Fruit fly (Drosophila melanogaster) whole organism, embryonic: Measurements from ENCODE around the gene Ppm1.

ENCODE experiments used
- Aef1 ChIP-seq: fragments of 200-800 bp; sonication (Bioruptor generic); IDR thresholded peaks from 3 replicates; pipeline ENCODE4 v1.3.6; 2022; ENCODE audit warnings: missing biosample characterization, missing genetic modification characterization
- Atf3 ChIP-seq: fragments of 200-800 bp; sonication (Bioruptor generic); optimal IDR thresholded peaks from 3 replicates; lab custom pipeline; 2016; ENCODE audit warnings: missing biosample characterization, missing genetic modification characterization
- CG10565 ChIP-seq: fragments of 200-800 bp; sonication (Bioruptor generic); optimal IDR thresholded peaks from 3 replicates; lab custom pipeline; 2016; ENCODE audit warnings: missing biosample characterization, mild to moderate bottlenecking, missing genetic modification characterization
- CG11398 ChIP-seq: fragments of 200-800 bp; sonication (Bioruptor generic); optimal IDR thresholded peaks from 2 replicates; lab custom pipeline; 2016; ENCODE audit warnings: missing biosample characterization, missing genetic modification characterization
- CG12071 ChIP-seq: fragments of 200-800 bp; sonication (Bioruptor generic); optimal IDR thresholded peaks from 3 replicates; lab custom pipeline; 2018; ENCODE audit warnings: missing biosample characterization, mild to moderate bottlenecking, missing genetic modification characterization
- CG12942 ChIP-seq: fragments of 200-800 bp; sonication (Bioruptor generic); optimal IDR thresholded peaks from 3 replicates; lab custom pipeline; 2016; ENCODE audit warnings: missing biosample characterization, missing genetic modification characterization
- CG14710 ChIP-seq: fragments of 200-800 bp; sonication (Bioruptor generic); optimal IDR thresholded peaks from 3 replicates; lab custom pipeline; 2019; ENCODE audit warnings: missing biosample characterization, mild to moderate bottlenecking, missing genetic modification characterization, moderate library complexity
- CG16779 ChIP-seq: fragments of 200-800 bp; sonication (Bioruptor generic); IDR thresholded peaks from 2 replicates; pipeline ENCODE4 v1.3.6; 2022; ENCODE audit warnings: missing biosample characterization, missing genetic modification characterization
- CG2199 ChIP-seq: fragments of 200-800 bp; sonication (Bioruptor generic); IDR thresholded peaks from 3 replicates; pipeline ENCODE4 v1.3.6; 2022; ENCODE audit warnings: missing biosample characterization, missing genetic modification characterization
- CG2875 ChIP-seq: fragments of 200-800 bp; sonication (Bioruptor generic); optimal IDR thresholded peaks from 2 replicates; lab custom pipeline; 2017; ENCODE audit warnings: missing biosample characterization, mild to moderate bottlenecking, missing genetic modification characterization, missing genetic modification reagents
- CG3065 ChIP-seq: fragments of 200-800 bp; sonication (Bioruptor generic); optimal IDR thresholded peaks from 2 replicates; lab custom pipeline; 2016; ENCODE audit warnings: missing biosample characterization, missing genetic modification characterization
- CG31441 ChIP-seq: fragments of 200-800 bp; sonication (Bioruptor generic); IDR thresholded peaks from 2 replicates; pipeline ENCODE4 v1.3.6; 2022; ENCODE audit warnings: missing biosample characterization, missing genetic modification characterization
- CG32767 ChIP-seq: fragments of 200-800 bp; sonication (Bioruptor generic); IDR thresholded peaks from 2 replicates; pipeline ENCODE4 v1.3.6; 2022; ENCODE audit warnings: missing biosample characterization, missing genetic modification characterization
- CG4282 ChIP-seq: fragments of 200-800 bp; sonication (Bioruptor generic); optimal IDR thresholded peaks from 2 replicates; lab custom pipeline; 2016; ENCODE audit warnings: missing biosample characterization, missing genetic modification characterization
- CG6689 ChIP-seq: fragments of 200-800 bp; sonication (Bioruptor generic); IDR thresholded peaks from 2 replicates; pipeline ENCODE4 v1.3.6; 2022; ENCODE audit warnings: missing biosample characterization, missing genetic modification characterization
- CG8281 ChIP-seq: fragments of 200-800 bp; sonication (Bioruptor generic); optimal IDR thresholded peaks from 2 replicates; lab custom pipeline; 2018; ENCODE audit warnings: missing biosample characterization, mild to moderate bottlenecking, missing genetic modification characterization, moderate library complexity
- CG8290 ChIP-seq, 3 experiments: fragments of 200-800 bp; sonication (Bioruptor generic); optimal IDR thresholded peaks; 2 replicates each; lab custom pipeline; 2016 to 2019; ENCODE audit warnings: missing biosample characterization in 3 of 3, missing genetic modification characterization in 3 of 3, mild to moderate bottlenecking in 2 of 3, moderate library complexity in 1 of 3
- E2f2 ChIP-seq: fragments of 200-800 bp; sonication (Bioruptor generic); IDR thresholded peaks from 2 replicates; pipeline ENCODE4 v1.3.6; 2022; ENCODE audit warnings: missing biosample characterization, missing genetic modification characterization
- H2.0 ChIP-seq: fragments of 200-800 bp; sonication (Bioruptor generic); IDR thresholded peaks from 2 replicates; pipeline ENCODE4 v1.3.6; 2022; ENCODE audit warnings: missing biosample characterization, missing genetic modification characterization
- HLHmδ ChIP-seq: fragments of 200-800 bp; sonication (Bioruptor generic); optimal IDR thresholded peaks from 2 replicates; lab custom pipeline; 2018; ENCODE audit warnings: missing biosample characterization, mild to moderate bottlenecking, missing genetic modification characterization, moderate library complexity
- Hey ChIP-seq: fragments of 200-800 bp; sonication (Bioruptor generic); optimal IDR thresholded peaks from 3 replicates; lab custom pipeline; 2018; ENCODE audit warnings: missing biosample characterization, mild to moderate bottlenecking, missing genetic modification characterization
- Med ChIP-seq: fragments of 200-800 bp; sonication (Bioruptor generic); peaks from one replicate; lab custom pipeline; 2016; ENCODE audit warnings: missing biosample characterization, missing genetic modification characterization, mild to moderate bottlenecking, inconsistent platforms, moderate library complexity
- Oaz ChIP-seq: fragments of 200-800 bp; sonication (Bioruptor generic); IDR thresholded peaks from 2 replicates; pipeline ENCODE4 v1.3.6; 2022; ENCODE audit warnings: missing biosample characterization, missing genetic modification characterization
- Six4 ChIP-seq: fragments of 200-800 bp; sonication (Bioruptor generic); optimal IDR thresholded peaks from 2 replicates; lab custom pipeline; 2016; ENCODE audit warnings: missing biosample characterization, missing genetic modification characterization
- Spps ChIP-seq: fragments of 200-800 bp; sonication (Bioruptor generic); optimal IDR thresholded peaks from 2 replicates; lab custom pipeline; 2018; ENCODE audit warnings: missing biosample characterization, mild to moderate bottlenecking, missing genetic modification characterization
- TFAM ChIP-seq: fragments of 200-800 bp; sonication (Bioruptor generic); optimal IDR thresholded peaks from 2 replicates; lab custom pipeline; 2017; ENCODE audit warnings: missing biosample characterization, missing genetic modification characterization, inconsistent platforms
- Taf1 ChIP-seq: fragments of 200-800 bp; sonication (Bioruptor generic); IDR thresholded peaks from 2 replicates; pipeline ENCODE4 v1.3.6; 2022; ENCODE audit warnings: missing biosample characterization, missing genetic modification characterization
- btn ChIP-seq: fragments of 200-800 bp; sonication (Bioruptor generic); optimal IDR thresholded peaks from 2 replicates; lab custom pipeline; 2016; ENCODE audit warnings: missing biosample characterization, missing genetic modification characterization
- cato ChIP-seq: fragments of 200-800 bp; sonication (Bioruptor generic); optimal IDR thresholded peaks from 2 replicates; lab custom pipeline; 2016; ENCODE audit warnings: missing biosample characterization, missing genetic modification characterization, borderline replicate concordance
- crc ChIP-seq: fragments of 200-800 bp; sonication (Bioruptor generic); optimal IDR thresholded peaks from 2 replicates; lab custom pipeline; 2016; ENCODE audit warnings: missing biosample characterization, missing genetic modification characterization
- crp ChIP-seq, 2 experiments: fragments of 200-800 bp; sonication (Bioruptor generic); optimal IDR thresholded peaks; 2 replicates in 1 of 2; 3 replicates in 1 of 2; lab custom pipeline; 2017; ENCODE audit warnings: missing biosample characterization in 2 of 2, missing genetic modification characterization in 2 of 2, mild to moderate bottlenecking in 1 of 2, moderate library complexity in 1 of 2
- dimm ChIP-seq: fragments of 200-800 bp; sonication (Bioruptor generic); IDR thresholded peaks from 2 replicates; pipeline ENCODE4 v1.3.6; 2022; ENCODE audit warnings: missing biosample characterization, missing genetic modification characterization
- dmrt99B ChIP-seq: fragments of 200-800 bp; sonication (Bioruptor generic); optimal IDR thresholded peaks from 2 replicates; lab custom pipeline; 2018; ENCODE audit warnings: missing biosample characterization, mild to moderate bottlenecking, missing genetic modification characterization, moderate library complexity
- eve ChIP-seq, 2 experiments: fragments of >200 bp; optimal IDR thresholded peaks; 2 replicates each; lab custom pipeline; 2017; ENCODE audit warnings: missing biosample characterization in 2 of 2, missing genetic modification characterization in 2 of 2
- fu2 ChIP-seq: fragments of 200-800 bp; sonication (Bioruptor generic); optimal IDR thresholded peaks from 2 replicates; lab custom pipeline; 2016; ENCODE audit warnings: missing biosample characterization, missing genetic modification characterization
- hbn ChIP-seq: fragments of 200-800 bp; sonication (Bioruptor generic); IDR thresholded peaks from 2 replicates; pipeline ENCODE4 v1.3.6; 2022; ENCODE audit warnings: missing biosample characterization, missing genetic modification characterization; ENCODE audit not compliant: partially characterized antibody
- insv ChIP-seq, 2 experiments: fragments of 200-800 bp; sonication (Bioruptor generic); optimal IDR thresholded peaks; 3 replicates each; lab custom pipeline; 2016 to 2018; ENCODE audit warnings: missing biosample characterization in 2 of 2, missing genetic modification characterization in 2 of 2
- lbe ChIP-seq: fragments of 200-800 bp; sonication (Bioruptor generic); optimal IDR thresholded peaks from 2 replicates; lab custom pipeline; 2016; ENCODE audit warnings: missing biosample characterization, mild to moderate bottlenecking, missing genetic modification characterization
- lmd ChIP-seq: fragments of 200-800 bp; sonication (Bioruptor generic); IDR thresholded peaks from 2 replicates; pipeline ENCODE4 v1.3.6; 2022; ENCODE audit warnings: missing biosample characterization, missing genetic modification characterization
- mirr ChIP-seq: fragments of 200-800 bp; sonication (Bioruptor generic); optimal IDR thresholded peaks from 3 replicates; lab custom pipeline; 2018; ENCODE audit warnings: missing biosample characterization, mild to moderate bottlenecking, missing genetic modification characterization
- nmo ChIP-seq: fragments of 200-800 bp; sonication (Bioruptor generic); optimal IDR thresholded peaks from 2 replicates; lab custom pipeline; 2018; ENCODE audit warnings: missing biosample characterization, mild to moderate bottlenecking, missing genetic modification characterization, moderate library complexity
- ranshi ChIP-seq: fragments of 200-800 bp; sonication (Bioruptor generic); IDR thresholded peaks from 2 replicates; pipeline ENCODE4 v1.3.6; 2022; ENCODE audit warnings: missing biosample characterization, missing genetic modification characterization
- sna ChIP-seq: fragments of 200-800 bp; sonication (Bioruptor generic); IDR thresholded peaks from 2 replicates; pipeline ENCODE4 v1.3.6; 2022; ENCODE audit warnings: missing biosample characterization, missing genetic modification characterization; ENCODE audit not compliant: partially characterized antibody
- sqz ChIP-seq: fragments of 200-800 bp; sonication (Bioruptor generic); optimal IDR thresholded peaks from 3 replicates; lab custom pipeline; 2018; ENCODE audit warnings: missing biosample characterization, mild to moderate bottlenecking, missing genetic modification characterization
- tio ChIP-seq: fragments of 200-800 bp; sonication (Bioruptor generic); optimal IDR thresholded peaks from 2 replicates; lab custom pipeline; 2017; ENCODE audit warnings: missing biosample characterization, missing genetic modification characterization, inconsistent platforms
- tna ChIP-seq: fragments of 200-800 bp; sonication (Bioruptor generic); IDR thresholded peaks from 2 replicates; pipeline ENCODE4 v1.3.6; 2022; ENCODE audit warnings: missing biosample characterization, missing genetic modification characterization; ENCODE audit not compliant: partially characterized antibody
- trh ChIP-seq: fragments of 200-800 bp; sonication (Bioruptor generic); optimal IDR thresholded peaks from 2 replicates; lab custom pipeline; 2016; ENCODE audit warnings: missing biosample characterization, missing genetic modification characterization
- zf30C ChIP-seq: fragments of 200-800 bp; sonication (Bioruptor generic); optimal IDR thresholded peaks from 3 replicates; lab custom pipeline; 2018; ENCODE audit warnings: missing biosample characterization, mild to moderate bottlenecking, missing genetic modification characterization
- zfh1 ChIP-seq: fragments of 200-800 bp; sonication (Bioruptor generic); IDR thresholded peaks from 3 replicates; pipeline ENCODE4 v1.3.6; 2022; ENCODE audit warnings: missing biosample characterization, missing genetic modification characterization
- zfh2 ChIP-seq: fragments of 200-800 bp; sonication (Bioruptor generic); optimal IDR thresholded peaks from 2 replicates; lab custom pipeline; 2016; ENCODE audit warnings: missing biosample characterization, missing genetic modification characterization

Gene Ppm1

dm6 chr3L:540432-540973, 40.6 kb upstream of the Ppm1 start, which contains the start of the genes klar and BORCS6 (continued):
- TF ChIP-seq ranshi (no peak), lbe (peak; percentile 28), Med (GFP tag; lab: Kevin White, UChicago) (peak; percentile 92), CG16779 (GFP tag; lab: Robert Waterston, UW) (no peak), CG10565 (no peak), Hey (tag; lab: Kevin White, UChicago) (peak; percentile 8), Atf3 (peak; percentile 59), zfh2 (GFP tag; lab: Kevin White, UChicago) (peak; percentile 77), HLHmδ (GFP tag; lab: Kevin White, UChicago) (peak; percentile 91), CG11398 (GFP tag; lab: Kevin White, UChicago) (peak; percentile 44), CG8290 (GFP tag; optimal IDR thresholded peaks at IDR 0.05; lab: Kevin White, UChicago) (peak; percentile 94), CG8290 (tag; optimal IDR thresholded peaks at IDR 0.05; lab: Kevin White, UChicago) (peak; percentile 80 to 85), lmd (GFP tag; lab: Robert Waterston, UW) (no peak; the same call in 1 of the 2 replicates), tio (GFP tag; lab: Kevin White, UChicago) (no peak), CG31441 (GFP tag; lab: Robert Waterston, UW) (peak; percentile 45), insv (GFP tag; optimal IDR thresholded peaks at IDR 0.05; lab: Kevin White, UChicago) (no peak), CG14710 (tag; lab: Kevin White, UChicago) (peak; percentile 85), Spps (tag; lab: Kevin White, UChicago) (no peak), CG12071 (GFP tag; lab: Kevin White, UChicago) (peak; percentile 42), E2f2 (peak; percentile 62), mirr (GFP tag; lab: Kevin White, UChicago) (peak; percentile 48), CG4282 (GFP tag; lab: Kevin White, UChicago) (peak; percentile 51), tna (GFP tag; lab: Robert Waterston, UW) (peak; percentile 94), zfh1 (peak; percentile 20; the same call in 1 of the 3 replicates), cato (no peak), eve (GFP tag; optimal IDR thresholded peaks at IDR 0.05; lab: Kevin White, UChicago) (peak in 1 of 2 experiments; percentile 74), sna (peak; percentile 98), hbn (GFP tag; lab: Robert Waterston, UW) (peak; percentile 98), fu2 (GFP tag; lab: Kevin White, UChicago) (peak; percentile 37), Taf1 (GFP tag; lab: Robert Waterston, UW) (no peak), CG2199 (GFP tag; lab: Robert Waterston, UW) (no peak), crp (GFP tag; optimal IDR thresholded peaks at IDR 0.05; lab: Kevin White, UChicago) (no peak), dmrt99B (tag; lab: Kevin White, UChicago) (peak; percentile 4), CG3065 (GFP tag; lab: Kevin White, UChicago) (peak; percentile 16), Aef1 (GFP tag; lab: Robert Waterston, UW) (no peak), CG12942 (GFP tag; lab: Kevin White, UChicago) (peak; percentile 43), crc (GFP tag; lab: Kevin White, UChicago) (peak; percentile 23), nmo (GFP tag; lab: Kevin White, UChicago) (peak; percentile 84), H2.0 (GFP tag; lab: Robert Waterston, UW) (no peak), TFAM (GFP tag; lab: Kevin White, UChicago) (no peak), trh (peak; percentile 60), CG8281 (no peak), sqz (GFP tag; lab: Kevin White, UChicago) (no peak), zf30C (GFP tag; lab: Kevin White, UChicago) (no peak), Six4 (GFP tag; lab: Kevin White, UChicago) (no peak), Oaz (GFP tag; lab: Robert Waterston, UW) (no peak), CG2875 (GFP tag; lab: Kevin White, UChicago) (peak; percentile 21), CG32767 (no peak), btn (GFP tag; lab: Kevin White, UChicago) (no peak), CG6689 (GFP tag; lab: Robert Waterston, UW) (no peak), dimm (GFP tag; lab: Robert Waterston, UW) (no peak)
